Fruit fly (Drosophila melanogaster) whole organism, embryonic: ENCODE measurements around the gene Syx13.

ENCODE experiments used
- Ada2b ChIP-seq: fragments of 200-800 bp; sonication (Bioruptor generic); IDR thresholded peaks from 2 replicates; pipeline ENCODE4 v1.3.6; 2022; ENCODE audit warnings: missing biosample characterization, missing genetic modification characterization
- Adf1 ChIP-seq: fragments of 200-800 bp; sonication (Bioruptor generic); IDR thresholded peaks from 2 replicates; pipeline ENCODE4 v1.3.6; 2022; ENCODE audit warnings: missing biosample characterization, missing genetic modification characterization
- CG10267 ChIP-seq: fragments of 200-800 bp; sonication (Bioruptor generic); optimal IDR thresholded peaks from 2 replicates; lab custom pipeline; 2018; ENCODE audit warnings: missing biosample characterization, mild to moderate bottlenecking, missing genetic modification characterization, moderate library complexity
- CG10366 ChIP-seq: fragments of 200-800 bp; sonication (Bioruptor generic); IDR thresholded peaks from 2 replicates; pipeline ENCODE4 v1.3.6; 2022; ENCODE audit warnings: missing biosample characterization, missing genetic modification characterization
- CG10959 ChIP-seq: fragments of 200-800 bp; sonication (Bioruptor generic); IDR thresholded peaks from 2 replicates; pipeline ENCODE4 v1.3.6; 2022; ENCODE audit warnings: missing biosample characterization, missing genetic modification characterization
- CG11085 ChIP-seq: fragments of 200-800 bp; sonication (Bioruptor generic); IDR thresholded peaks from 2 replicates; pipeline ENCODE4 v1.3.6; 2022; ENCODE audit warnings: missing biosample characterization, missing genetic modification characterization
- CG11456 ChIP-seq: fragments of 200-800 bp; sonication (Bioruptor generic); IDR thresholded peaks from 3 replicates; pipeline ENCODE4 v1.3.6; 2022; ENCODE audit warnings: missing biosample characterization, missing genetic modification characterization
- CG11723 ChIP-seq: fragments of 200-800 bp; sonication (Bioruptor generic); optimal IDR thresholded peaks from 2 replicates; lab custom pipeline; 2017; ENCODE audit warnings: missing biosample characterization, mild to moderate bottlenecking, missing genetic modification characterization
- CG12769 ChIP-seq: fragments of 200-800 bp; sonication (Bioruptor generic); optimal IDR thresholded peaks from 2 replicates; lab custom pipeline; 2019; ENCODE audit warnings: missing biosample characterization, mild to moderate bottlenecking, missing genetic modification characterization, moderate library complexity
- CG14710 ChIP-seq: fragments of 200-800 bp; sonication (Bioruptor generic); optimal IDR thresholded peaks from 3 replicates; lab custom pipeline; 2019; ENCODE audit warnings: missing biosample characterization, mild to moderate bottlenecking, missing genetic modification characterization, moderate library complexity
- CG1529 ChIP-seq: fragments of 200-800 bp; sonication (Bioruptor generic); optimal IDR thresholded peaks from 3 replicates; lab custom pipeline; 2018; ENCODE audit warnings: missing biosample characterization, missing genetic modification characterization
- CG15601 ChIP-seq: fragments of 200-800 bp; sonication (Bioruptor generic); optimal IDR thresholded peaks from 3 replicates; lab custom pipeline; 2019; ENCODE audit warnings: missing biosample characterization, mild to moderate bottlenecking, missing genetic modification characterization, moderate library complexity
- CG17802 ChIP-seq: fragments of 200-800 bp; sonication (Bioruptor generic); optimal IDR thresholded peaks from 2 replicates; lab custom pipeline; 2018; ENCODE audit warnings: missing biosample characterization, mild to moderate bottlenecking, missing genetic modification characterization, moderate library complexity
- CG18476 ChIP-seq: fragments of 200-800 bp; sonication (Bioruptor generic); optimal IDR thresholded peaks from 2 replicates; lab custom pipeline; 2016; ENCODE audit warnings: missing biosample characterization, mild to moderate bottlenecking, missing genetic modification characterization
- CG2199 ChIP-seq: fragments of 200-800 bp; sonication (Bioruptor generic); IDR thresholded peaks from 3 replicates; pipeline ENCODE4 v1.3.6; 2022; ENCODE audit warnings: missing biosample characterization, missing genetic modification characterization
- CG30403 ChIP-seq: fragments of 200-800 bp; sonication (Bioruptor generic); optimal IDR thresholded peaks from 3 replicates; lab custom pipeline; 2016; ENCODE audit warnings: missing biosample characterization, missing genetic modification characterization
- CG3281 ChIP-seq: fragments of 200-800 bp; sonication (Bioruptor generic); optimal IDR thresholded peaks from 3 replicates; lab custom pipeline; 2017; ENCODE audit warnings: missing biosample characterization, mild to moderate bottlenecking, missing genetic modification characterization
- CG33557 ChIP-seq: fragments of 200-800 bp; sonication (Bioruptor generic); optimal IDR thresholded peaks from 2 replicates; lab custom pipeline; 2019; ENCODE audit warnings: missing biosample characterization, mild to moderate bottlenecking, missing genetic modification characterization, moderate library complexity
- CG4360 ChIP-seq: fragments of 200-800 bp; sonication (Bioruptor generic); IDR thresholded peaks from 2 replicates; pipeline ENCODE4 v1.3.6; 2022; ENCODE audit warnings: missing biosample characterization, missing genetic modification characterization
- CG6254 ChIP-seq: fragments of 200-800 bp; sonication (Bioruptor generic); optimal IDR thresholded peaks from 3 replicates; lab custom pipeline; 2017; ENCODE audit warnings: mild to moderate bottlenecking, missing biosample characterization, missing genetic modification reagents, missing genetic modification characterization
- CG8290 ChIP-seq, 3 experiments: fragments of 200-800 bp; sonication (Bioruptor generic); optimal IDR thresholded peaks; 2 replicates each; lab custom pipeline; 2016 to 2019; ENCODE audit warnings: missing biosample characterization in 3 of 3, missing genetic modification characterization in 3 of 3, mild to moderate bottlenecking in 2 of 3, moderate library complexity in 1 of 3
- CG8478 ChIP-seq: fragments of >200 bp; optimal IDR thresholded peaks from 2 replicates; lab custom pipeline; 2018
- CG8944 ChIP-seq: fragments of 200-800 bp; sonication (Bioruptor generic); optimal IDR thresholded peaks from 3 replicates; lab custom pipeline; 2016; ENCODE audit warnings: missing biosample characterization, missing genetic modification characterization
- Dref ChIP-seq: fragments of 200-800 bp; sonication (Bioruptor generic); IDR thresholded peaks from 2 replicates; pipeline ENCODE4 v1.3.6; 2022; ENCODE audit warnings: missing biosample characterization, missing genetic modification characterization
- Elba2 ChIP-seq: fragments of 200-800 bp; sonication (Bioruptor generic); optimal IDR thresholded peaks from 3 replicates; lab custom pipeline; 2016; ENCODE audit warnings: missing biosample characterization, missing genetic modification characterization
- Fer3 ChIP-seq: fragments of 200-800 bp; sonication (Bioruptor generic); optimal IDR thresholded peaks from 2 replicates; lab custom pipeline; 2018; ENCODE audit warnings: missing biosample characterization, mild to moderate bottlenecking, missing genetic modification characterization, moderate library complexity
- Hsf ChIP-seq: fragments of 200-800 bp; sonication (Bioruptor generic); optimal IDR thresholded peaks from 3 replicates; lab custom pipeline; 2016; ENCODE audit warnings: missing biosample characterization, missing genetic modification characterization
- MTF-1 ChIP-seq: fragments of 200-800 bp; sonication (Bioruptor generic); optimal IDR thresholded peaks from 2 replicates; lab custom pipeline; 2018; ENCODE audit warnings: missing biosample characterization, mild to moderate bottlenecking, missing genetic modification characterization, borderline replicate concordance
- Nf-YB ChIP-seq: fragments of 200-800 bp; sonication (Bioruptor generic); optimal IDR thresholded peaks from 3 replicates; lab custom pipeline; 2019; ENCODE audit warnings: missing biosample characterization, mild to moderate bottlenecking, missing genetic modification characterization, moderate library complexity
- Oaz ChIP-seq: fragments of 200-800 bp; sonication (Bioruptor generic); IDR thresholded peaks from 2 replicates; pipeline ENCODE4 v1.3.6; 2022; ENCODE audit warnings: missing biosample characterization, missing genetic modification characterization
- Ptx1 ChIP-seq: fragments of 200-800 bp; sonication (Bioruptor generic); IDR thresholded peaks from 2 replicates; pipeline ENCODE4 v1.3.6; 2022; ENCODE audit warnings: missing biosample characterization, missing genetic modification characterization
- Xbp1 ChIP-seq: fragments of 200-800 bp; sonication (Bioruptor generic); optimal IDR thresholded peaks from 3 replicates; lab custom pipeline; 2016; ENCODE audit warnings: missing biosample characterization, mild to moderate bottlenecking, missing genetic modification characterization
- al ChIP-seq: fragments of 200-800 bp; sonication (Bioruptor generic); IDR thresholded peaks from 2 replicates; pipeline ENCODE4 v1.3.6; 2022; ENCODE audit warnings: missing biosample characterization, missing genetic modification characterization
- bab2 ChIP-seq: fragments of 200-800 bp; sonication (Bioruptor generic); optimal IDR thresholded peaks from 2 replicates; lab custom pipeline; 2016; ENCODE audit warnings: missing biosample characterization, missing genetic modification characterization
- bbx ChIP-seq: fragments of 200-800 bp; sonication (Bioruptor generic); IDR thresholded peaks from 2 replicates; pipeline ENCODE4 v1.3.6; 2022; ENCODE audit warnings: missing biosample characterization, missing genetic modification characterization; ENCODE audit not compliant: partially characterized antibody
- br ChIP-seq: fragments of >200 bp; optimal IDR thresholded peaks from 2 replicates; lab custom pipeline; 2017
- crc ChIP-seq: fragments of 200-800 bp; sonication (Bioruptor generic); optimal IDR thresholded peaks from 2 replicates; lab custom pipeline; 2016; ENCODE audit warnings: missing biosample characterization, missing genetic modification characterization
- gem ChIP-seq: fragments of 200-800 bp; sonication (Bioruptor generic); optimal IDR thresholded peaks from 2 replicates; lab custom pipeline; 2019; ENCODE audit warnings: missing biosample characterization, mild to moderate bottlenecking, missing genetic modification characterization, moderate library complexity
- gsb-n ChIP-seq: fragments of 200-800 bp; sonication (Bioruptor generic); optimal IDR thresholded peaks from 3 replicates; lab custom pipeline; 2018; ENCODE audit warnings: missing biosample characterization, mild to moderate bottlenecking, missing genetic modification characterization
- lilli ChIP-seq: fragments of 200-800 bp; sonication (Bioruptor generic); optimal IDR thresholded peaks from 3 replicates; lab custom pipeline; 2016; ENCODE audit warnings: missing biosample characterization, missing genetic modification characterization
- lov ChIP-seq, 2 experiments: fragments of 200-800 bp in 1 of 2; fragments of >200 bp in 1 of 2; sonication (Bioruptor generic) in 1 of 2; IDR thresholded peaks in 1 of 2; optimal IDR thresholded peaks in 1 of 2; 2 replicates in 1 of 2; 3 replicates in 1 of 2; pipeline versions ENCODE4 v1.3.6 to Lab custom; 2017 to 2022; ENCODE audit warnings: missing biosample characterization in 1 of 2, missing genetic modification characterization in 1 of 2
- psq ChIP-seq: fragments of 200-800 bp; sonication (Bioruptor generic); optimal IDR thresholded peaks from 2 replicates; lab custom pipeline; 2017; ENCODE audit warnings: missing biosample characterization, missing genetic modification characterization
- ranshi ChIP-seq: fragments of 200-800 bp; sonication (Bioruptor generic); IDR thresholded peaks from 2 replicates; pipeline ENCODE4 v1.3.6; 2022; ENCODE audit warnings: missing biosample characterization, missing genetic modification characterization
- sima ChIP-seq: fragments of 200-800 bp; sonication (Bioruptor generic); optimal IDR thresholded peaks from 2 replicates; lab custom pipeline; 2016; ENCODE audit warnings: missing biosample characterization, missing genetic modification characterization
- slou ChIP-seq: fragments of 200-800 bp; sonication (Bioruptor generic); optimal IDR thresholded peaks from 3 replicates; lab custom pipeline; 2016; ENCODE audit warnings: missing biosample characterization, missing genetic modification characterization
- twi ChIP-seq: fragments of 200-800 bp; optimal IDR thresholded peaks from 2 replicates; lab custom pipeline; 2019; ENCODE audit warnings: missing biosample characterization, mild to moderate bottlenecking, missing genetic modification characterization, moderate library complexity
- tx ChIP-seq: fragments of 200-800 bp; sonication (Bioruptor generic); optimal IDR thresholded peaks from 2 replicates; lab custom pipeline; 2016; ENCODE audit warnings: missing biosample characterization, missing genetic modification characterization
- vnd ChIP-seq: fragments of 200-800 bp; sonication (Bioruptor generic); IDR thresholded peaks from 3 replicates; pipeline ENCODE4 v1.3.6; 2022; ENCODE audit warnings: missing biosample characterization, missing genetic modification characterization; ENCODE audit not compliant: partially characterized antibody
- wor ChIP-seq: fragments of 200-800 bp; sonication (Bioruptor generic); IDR thresholded peaks from 2 replicates; pipeline ENCODE4 v1.3.6; 2022; ENCODE audit warnings: missing biosample characterization, missing genetic modification characterization
- zen ChIP-seq: fragments of 200-800 bp; sonication (Bioruptor generic); optimal IDR thresholded peaks from 3 replicates; lab custom pipeline; 2018; ENCODE audit warnings: missing biosample characterization, mild to moderate bottlenecking, missing genetic modification characterization, moderate library complexity

Gene Syx13

DNA sequence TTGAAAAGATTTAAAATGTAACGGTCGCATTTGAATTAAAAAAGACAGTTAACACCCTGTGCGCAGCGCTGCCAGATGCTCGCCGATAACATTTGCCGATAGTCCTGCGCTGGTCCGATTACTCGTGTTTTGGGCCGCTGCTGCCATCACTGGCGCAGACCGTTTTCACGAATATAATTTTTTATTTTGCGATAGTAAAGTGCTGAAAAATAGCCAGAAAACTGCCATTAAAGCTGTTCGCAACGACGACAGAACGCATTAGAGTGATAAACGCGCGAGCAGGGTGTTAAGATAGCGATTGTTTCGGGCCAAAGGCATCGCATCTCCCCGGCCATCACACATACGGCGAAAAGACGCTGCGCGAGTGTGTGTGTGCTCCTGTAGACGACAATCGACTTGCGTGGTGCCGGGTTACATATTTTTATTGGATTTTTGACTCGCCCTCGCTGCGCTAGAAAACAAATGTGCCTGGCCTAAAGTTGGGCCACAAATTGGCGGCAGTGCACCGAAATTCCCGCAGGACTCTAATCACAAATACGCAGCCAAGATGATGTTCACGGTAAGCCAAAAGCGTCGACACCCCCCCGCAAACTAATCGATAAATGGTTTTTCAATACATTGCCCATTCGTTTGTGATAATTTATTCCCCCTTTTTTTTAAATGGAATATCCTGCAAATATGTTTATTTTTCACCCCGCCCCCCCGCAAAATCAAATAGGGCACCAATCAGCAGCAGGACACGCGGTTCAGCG, 7.4 kb upstream of the Syx13 start, which contains the start of gene Srrm1 (continued):
- TF ChIP-seq CG15601 (peak; percentile 60), Dref (peak; percentile 97), CG10959 (GFP tag; lab: Robert Waterston, UW) (no peak), wor (GFP tag; lab: Robert Waterston, UW) (no peak), Elba2 (no peak), CG11723 (no peak), CG8478 (no peak), CG11456 (peak; percentile 17; the same call in 1 of the 3 replicates), crc (GFP tag; lab: Kevin White, UChicago) (no peak), slou (GFP tag; lab: Kevin White, UChicago) (no peak), lov (optimal IDR thresholded peaks at IDR 0.05; lab: Kevin White, UChicago) (no peak), lov (GFP tag; IDR thresholded peaks at IDR 0.05; lab: Robert Waterston, UW) (no peak), Nf-YB (no peak), CG6254 (peak; percentile 100), CG30403 (peak; percentile 59), CG11085 (GFP tag; lab: Robert Waterston, UW) (no peak), twi (peak; percentile 5), Adf1 (GFP tag; lab: Robert Waterston, UW) (peak; percentile 65), psq (GFP tag; lab: Kevin White, UChicago) (no peak), Oaz (GFP tag; lab: Robert Waterston, UW) (no peak), CG8944 (GFP tag; lab: Kevin White, UChicago) (peak; percentile 34), Fer3 (tag; lab: Kevin White, UChicago) (no peak), ranshi (GFP tag; lab: Robert Waterston, UW) (no peak), br (lab: Kevin White, UChicago) (no peak), CG4360 (GFP tag; lab: Robert Waterston, UW) (no peak), zen (tag; lab: Kevin White, UChicago) (peak; percentile 31), MTF-1 (no peak), CG2199 (no peak), vnd (GFP tag; lab: Robert Waterston, UW) (peak; percentile 88), lilli (GFP tag; lab: Kevin White, UChicago) (peak; percentile 72), CG10267 (peak; percentile 53), CG1529 (GFP tag; lab: Kevin White, UChicago) (no peak), tx (GFP tag; lab: Kevin White, UChicago) (peak; percentile 17), CG17802 (peak; percentile 1), al (peak; percentile 36; the same call in 1 of the 2 replicates), Ada2b (GFP tag; lab: Robert Waterston, UW) (no peak), CG18476 (no peak), CG14710 (peak; percentile 65), gsb-n (no peak), CG33557 (GFP tag; lab: Kevin White, UChicago) (peak; percentile 38), Hsf (GFP tag; lab: Kevin White, UChicago) (peak; percentile 52), gem (tag; lab: Kevin White, UChicago) (peak; percentile 25), bbx (GFP tag; lab: Robert Waterston, UW) (peak; percentile 92), CG12769 (tag; lab: Kevin White, UChicago) (peak; percentile 27), Ptx1 (GFP tag; lab: Robert Waterston, UW) (no peak), CG8290 (GFP tag; optimal IDR thresholded peaks at IDR 0.05; lab: Kevin White, UChicago) (no peak), CG8290 (tag; optimal IDR thresholded peaks at IDR 0.05; lab: Kevin White, UChicago) (peak; percentile 8 to 44), CG3281 (no peak), CG10366 (GFP tag; lab: Robert Waterston, UW) (no peak), Xbp1 (GFP tag; lab: Kevin White, UChicago) (peak; percentile 53), bab2 (peak; percentile 28), sima (no peak)
